Worm (Caenorhabditis elegans) whole organism, mixed stage, embryonic: Measurements from ENCODE around the gene rps-13.

ENCODE experiments used
- drap-1 ChIP-seq: fragments of 200-800 bp; sonication (Bioruptor generic); optimal IDR thresholded peaks from 3 replicates; lab custom pipeline; 2018; ENCODE audit warnings: mild to moderate bottlenecking, missing genetic modification characterization, missing compliant biosample characterization
- elt-1 ChIP-seq: sonication (generic microtip); optimal IDR thresholded peaks from 2 replicates; lab custom pipeline; 2017; ENCODE audit warnings: missing genetic modification characterization, mild to moderate bottlenecking, missing compliant biosample characterization, antibody characterized with exemption, moderate library complexity, borderline replicate concordance; ENCODE audit not compliant: insufficient read depth
- lin-13 ChIP-seq: fragments of 150-350 bp; optimal IDR thresholded peaks from 2 replicates; lab custom pipeline; 2014; ENCODE audit warnings: missing biosample characterization, missing genetic modification characterization
- nhr-12 ChIP-seq: fragments of 150-350 bp; optimal IDR thresholded peaks from 2 replicates; lab custom pipeline; 2014; ENCODE audit warnings: missing biosample characterization, missing genetic modification characterization
- snpc-4 ChIP-seq: fragments of 150-350 bp; optimal IDR thresholded peaks from 2 replicates; lab custom pipeline; 2014; ENCODE audit warnings: missing biosample characterization, missing genetic modification characterization
- unc-120 ChIP-seq: sonication (generic microtip); optimal IDR thresholded peaks from 2 replicates; lab custom pipeline; 2017; ENCODE audit warnings: missing genetic modification characterization, missing compliant biosample characterization; ENCODE audit not compliant: poor library complexity, severe bottlenecking

DNA sequence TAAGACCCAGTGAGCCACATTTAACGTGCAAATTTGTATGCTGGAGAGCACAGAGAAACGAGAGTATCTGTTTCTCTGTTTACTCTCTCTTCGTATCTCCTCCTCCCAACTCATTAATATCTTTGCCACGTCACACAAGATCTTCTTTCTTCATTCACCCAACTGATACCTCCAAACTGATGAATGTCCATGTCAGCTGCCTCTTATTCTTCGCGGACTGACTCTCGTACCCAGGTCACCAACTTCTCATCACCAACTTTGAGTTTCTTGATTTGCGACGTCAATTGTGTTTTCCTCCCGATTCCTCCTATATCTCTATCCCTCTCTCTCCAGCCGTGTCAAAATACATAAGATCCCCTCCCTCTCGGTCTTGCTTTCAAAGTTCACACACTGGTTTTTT lies 27.5 kb upstream of the rps-13 start:
- TF ChIP-seq nhr-12 (tag; lab: Kevin White, UChicago), result no peak
- TF ChIP-seq lin-13, result no peak
- no peak for TF ChIP-seq drap-1 (GFP tag; lab: Kevin White, UChicago)
- peak; percentile 69 for TF ChIP-seq unc-120 (tag; lab: Kevin White, UChicago)
- no peak for TF ChIP-seq elt-1 (tag; lab: Kevin White, UChicago)
- no peak for TF ChIP-seq snpc-4 (tag; lab: Kevin White, UChicago)
